Worm (Caenorhabditis elegans): ENCODE results near the gene C44H9.5.

The C44H9.5 gene

ce11 chrV:12818486-12818885 lies 31.2 kb downstream of the C44H9.5 start (continued):
- TF ChIP-seq hmg-20 (GFP tag; IDR thresholded peaks at IDR 0.05) (no peak), nhr-179 (tag; optimal IDR thresholded peaks at IDR 0.05) (no peak), repo-1 (tag; optimal IDR thresholded peaks at IDR 0.05) (no peak)

- no peak for TF ChIP-seq ama-1 (optimal IDR thresholded peaks at IDR 0.05)
- TF ChIP-seq ama-1 (GFP tag; optimal IDR thresholded peaks at IDR 0.05), result peak in 1 of 2 experiments; percentile 66
- TF ChIP-seq zim-3 (tag; optimal IDR thresholded peaks at IDR 0.05), result no peak
Observed at ce11 chrV:12816672-12817071, 33.0 kb downstream of the C44H9.5 start.

- no peak for TF ChIP-seq mcd-1 (GFP tag; IDR thresholded peaks at IDR 0.05)
- peak; percentile 9 for TF ChIP-seq pha-4 (tag; optimal IDR thresholded peaks at IDR 0.05)
Observed at ce11 chrV:12815386-12815785, 34.3 kb downstream of the C44H9.5 start.

- TF ChIP-seq B0019.2 (GFP tag; conservative IDR thresholded peaks at IDR 0.05) (no peak), F39B2.1 (GFP tag; IDR thresholded peaks at IDR 0.05) (no peak), ztf-22 (GFP tag; optimal IDR thresholded peaks at IDR 0.05) (no peak), madf-10 (tag; optimal IDR thresholded peaks at IDR 0.05) (peak; percentile 81), mxl-1 (tag; optimal IDR thresholded peaks at IDR 0.05) (no peak), ztf-28 (GFP tag; IDR thresholded peaks at IDR 0.05) (no peak), cebp-1 (GFP tag; IDR thresholded peaks at IDR 0.05) (peak; percentile 49; the same call in 1 of the 2 replicates), cebp-1 (tag; optimal IDR thresholded peaks at IDR 0.05) (peak; percentile 78), F57C9.4 (tag; optimal IDR thresholded peaks at IDR 0.05) (no peak), rec-8 (tag; optimal IDR thresholded peaks at IDR 0.05) (no peak), T07F8.4 (tag; optimal IDR thresholded peaks at IDR 0.05) (no peak), Y95B8A.8 (GFP tag; IDR thresholded peaks at IDR 0.05) (0 out of 2 replicates have a peak, but pooled peaks have one; percentile 37), sdz-38 (tag; optimal IDR thresholded peaks at IDR 0.05) (no peak), gei-17 (GFP tag; optimal IDR thresholded peaks at IDR 0.05) (no peak), die-1 (tag; optimal IDR thresholded peaks at IDR 0.05) (no peak), atf-7 (tag; optimal IDR thresholded peaks at IDR 0.05) (peak; percentile 41), aptf-2 (GFP tag; conservative IDR thresholded peaks at IDR 0.05) (no peak), tlf-1 (GFP tag; optimal IDR thresholded peaks at IDR 0.05) (no peak), ekl-4 (GFP tag; IDR thresholded peaks at IDR 0.05) (no peak), ceh-79 (tag; optimal IDR thresholded peaks at IDR 0.05) (no peak), let-526 (GFP tag; IDR thresholded peaks at IDR 0.05) (0 out of 2 replicates have a peak, but pooled peaks have one; percentile 6), hrde-1 (tag; optimal IDR thresholded peaks at IDR 0.05; ENCODE audit: borderline replicate concordance) (no peak), ets-4 (GFP tag; optimal IDR thresholded peaks at IDR 0.05) (no peak), hlh-12 (tag; optimal IDR thresholded peaks at IDR 0.05) (no peak), aptf-3 (GFP tag; IDR thresholded peaks at IDR 0.05) (no peak), egrh-3 (GFP tag; IDR thresholded peaks at IDR 0.05) (peak; percentile 59; the same call in 1 of the 2 replicates), dpl-1 (GFP tag; optimal IDR thresholded peaks at IDR 0.05) (no peak), ama-1 (optimal IDR thresholded peaks at IDR 0.05) (no peak), ama-1 (GFP tag; optimal IDR thresholded peaks at IDR 0.05) (no peak), akir-1 (GFP tag; optimal IDR thresholded peaks at IDR 0.05) (no peak), F52B5.7 (tag; optimal IDR thresholded peaks at IDR 0.05) (peak; percentile 31), rcor-1 (GFP tag; IDR thresholded peaks at IDR 0.05) (peak; percentile 53; the same call in 1 of the 2 replicates), chd-7 (tag; optimal IDR thresholded peaks at IDR 0.05) (peak; percentile 52), mcd-1 (GFP tag; IDR thresholded peaks at IDR 0.05) (peak; percentile 64; the same call in 1 of the 2 replicates), mel-28 (tag; optimal IDR thresholded peaks at IDR 0.05; ENCODE audit: borderline replicate concordance) (no peak), nhr-80 (tag; optimal IDR thresholded peaks at IDR 0.05) (no peak), efl-1 (GFP tag; optimal IDR thresholded peaks at IDR 0.05) (no peak), attf-5 (GFP tag; optimal IDR thresholded peaks at IDR 0.05) (peak; percentile 65), sea-2 (GFP tag; IDR thresholded peaks at IDR 0.05) (no peak), lin-40 (tag; optimal IDR thresholded peaks at IDR 0.05) (peak; percentile 19)
Observed at ce11 chrV:12814481-12814882, 35.2 kb downstream of the C44H9.5 start.

Data from whole organism, young adult.